Fruit fly (Drosophila melanogaster) whole organism, embryonic: Measurements from ENCODE around the gene CG31268.

Experiments
- Adf1 ChIP-seq: fragments of 200-800 bp; sonication (Bioruptor generic); IDR thresholded peaks from 2 replicates; pipeline ENCODE4 v1.3.6; 2022; ENCODE audit warnings: missing biosample characterization, missing genetic modification characterization
- Awh ChIP-seq: fragments of 200-800 bp; sonication (Bioruptor generic); IDR thresholded peaks from 2 replicates; pipeline ENCODE4, ENCODE4 v1.3.6; 2022; ENCODE audit warnings: missing biosample characterization, missing genetic modification characterization
- BEAF-32 ChIP-seq: fragments of 200-800 bp; sonication (Bioruptor generic); optimal IDR thresholded peaks from 3 replicates; lab custom pipeline; 2017; ENCODE audit warnings: missing biosample characterization, missing genetic modification characterization, mild to moderate bottlenecking, moderate library complexity, missing genetic modification reagents
- BtbVII ChIP-seq: fragments of 200-800 bp; sonication (Bioruptor generic); optimal IDR thresholded peaks from 3 replicates; lab custom pipeline; 2017; ENCODE audit warnings: missing biosample characterization, mild to moderate bottlenecking, missing genetic modification characterization
- CG10321 ChIP-seq: fragments of 200-800 bp; sonication (Bioruptor generic); IDR thresholded peaks from 2 replicates; pipeline ENCODE4 v1.3.6; 2022; ENCODE audit warnings: missing biosample characterization, missing genetic modification characterization
- CG10543 ChIP-seq: fragments of 200-800 bp; sonication (Bioruptor generic); optimal IDR thresholded peaks from 3 replicates; lab custom pipeline; 2017; ENCODE audit warnings: missing biosample characterization, mild to moderate bottlenecking, missing genetic modification characterization, moderate library complexity
- CG10979 ChIP-seq: fragments of 200-800 bp; sonication (Bioruptor generic); optimal IDR thresholded peaks from 2 replicates; lab custom pipeline; 2018; ENCODE audit warnings: missing biosample characterization, mild to moderate bottlenecking, missing genetic modification characterization, moderate library complexity
- CG12659 ChIP-seq: fragments of 200-800 bp; sonication (Bioruptor generic); optimal IDR thresholded peaks from 3 replicates; lab custom pipeline; 2017; ENCODE audit warnings: mild to moderate bottlenecking, missing biosample characterization, missing genetic modification reagents, missing genetic modification characterization
- CG14860 ChIP-seq: fragments of 200-800 bp; sonication (Bioruptor generic); IDR thresholded peaks from 3 replicates; pipeline ENCODE4 v1.3.6; 2022; ENCODE audit warnings: missing biosample characterization, missing genetic modification characterization; ENCODE audit not compliant: partially characterized antibody
- CG14965 ChIP-seq: fragments of 200-800 bp; sonication (Bioruptor generic); optimal IDR thresholded peaks from 2 replicates; lab custom pipeline; 2016; ENCODE audit warnings: missing biosample characterization, missing genetic modification characterization, borderline replicate concordance
- CG1603 ChIP-seq: fragments of 200-800 bp; sonication (Bioruptor generic); optimal IDR thresholded peaks from 2 replicates; lab custom pipeline; 2019; ENCODE audit warnings: missing biosample characterization, mild to moderate bottlenecking, missing genetic modification characterization, moderate library complexity
- CG16815 ChIP-seq: fragments of 200-800 bp; sonication (Bioruptor generic); optimal IDR thresholded peaks from 3 replicates; lab custom pipeline; 2017; ENCODE audit warnings: missing biosample characterization, mild to moderate bottlenecking, missing genetic modification characterization
- CG17802 ChIP-seq: fragments of 200-800 bp; sonication (Bioruptor generic); optimal IDR thresholded peaks from 2 replicates; lab custom pipeline; 2018; ENCODE audit warnings: missing biosample characterization, mild to moderate bottlenecking, missing genetic modification characterization, moderate library complexity
- CG18262 ChIP-seq: fragments of 200-800 bp; optimal IDR thresholded peaks from 3 replicates; lab custom pipeline; 2019; ENCODE audit warnings: missing biosample characterization, mild to moderate bottlenecking, missing genetic modification characterization, moderate library complexity
- CG18599 ChIP-seq: fragments of 200-800 bp; sonication (Bioruptor generic); optimal IDR thresholded peaks from 3 replicates; lab custom pipeline; 2017; ENCODE audit warnings: missing biosample characterization, missing genetic modification characterization, mild to moderate bottlenecking, moderate library complexity, missing genetic modification reagents
- CG32767 ChIP-seq: fragments of 200-800 bp; sonication (Bioruptor generic); IDR thresholded peaks from 2 replicates; pipeline ENCODE4 v1.3.6; 2022; ENCODE audit warnings: missing biosample characterization, missing genetic modification characterization
- CG34376 ChIP-seq: fragments of 200-800 bp; sonication (Bioruptor generic); optimal IDR thresholded peaks from 2 replicates; lab custom pipeline; 2018; ENCODE audit warnings: missing biosample characterization, mild to moderate bottlenecking, missing genetic modification characterization
- CG7786 ChIP-seq: fragments of 200-800 bp; sonication (Bioruptor generic); optimal IDR thresholded peaks from 2 replicates; lab custom pipeline; 2016; ENCODE audit warnings: missing biosample characterization, missing genetic modification characterization
- CG7987 ChIP-seq: fragments of 200-800 bp; sonication (Bioruptor generic); optimal IDR thresholded peaks from 2 replicates; lab custom pipeline; 2018; ENCODE audit warnings: missing biosample characterization, mild to moderate bottlenecking, missing genetic modification characterization, moderate library complexity
- CG8478 ChIP-seq: fragments of >200 bp; optimal IDR thresholded peaks from 2 replicates; lab custom pipeline; 2018
- CG8924 ChIP-seq: fragments of 200-800 bp; optimal IDR thresholded peaks from 3 replicates; lab custom pipeline; 2019; ENCODE audit warnings: missing biosample characterization, mild to moderate bottlenecking, missing genetic modification characterization, moderate library complexity
- CG9817 ChIP-seq: fragments of 200-800 bp; sonication (Bioruptor generic); optimal IDR thresholded peaks from 2 replicates; lab custom pipeline; 2018; ENCODE audit warnings: missing biosample characterization, mild to moderate bottlenecking, missing genetic modification characterization, moderate library complexity
- Camta ChIP-seq: fragments of 200-800 bp; sonication (Bioruptor generic); optimal IDR thresholded peaks from 2 replicates; lab custom pipeline; 2016; ENCODE audit warnings: missing biosample characterization, missing genetic modification characterization
- Dip3 ChIP-seq: fragments of 200-800 bp; sonication (Bioruptor generic); optimal IDR thresholded peaks from 3 replicates; lab custom pipeline; 2016; ENCODE audit warnings: missing biosample characterization, missing genetic modification characterization
- Eip74EF ChIP-seq, 2 experiments: fragments of 200-800 bp in 1 of 2; fragments of >200 bp in 1 of 2; sonication (Bioruptor generic) in 1 of 2; optimal IDR thresholded peaks; 2 replicates each; lab custom pipeline; 2017 to 2019; ENCODE audit warnings: missing biosample characterization in 2 of 2, missing genetic modification characterization in 2 of 2, mild to moderate bottlenecking in 1 of 2, moderate library complexity in 1 of 2
- Ets97D ChIP-seq: fragments of 200-800 bp; sonication (Bioruptor generic); optimal IDR thresholded peaks from 3 replicates; lab custom pipeline; 2016; ENCODE audit warnings: missing biosample characterization, missing genetic modification characterization
- Fer2 ChIP-seq: fragments of 200-800 bp; sonication (Bioruptor generic); optimal IDR thresholded peaks from 2 replicates; lab custom pipeline; 2018; ENCODE audit warnings: missing biosample characterization, mild to moderate bottlenecking, missing genetic modification characterization, moderate library complexity
- H2.0 ChIP-seq: fragments of 200-800 bp; sonication (Bioruptor generic); IDR thresholded peaks from 2 replicates; pipeline ENCODE4 v1.3.6; 2022; ENCODE audit warnings: missing biosample characterization, missing genetic modification characterization
- Med ChIP-seq: fragments of 200-800 bp; sonication (Bioruptor generic); peaks from one replicate; lab custom pipeline; 2016; ENCODE audit warnings: missing biosample characterization, missing genetic modification characterization, mild to moderate bottlenecking, inconsistent platforms, moderate library complexity
- NC2β ChIP-seq: fragments of 200-800 bp; sonication (Bioruptor generic); optimal IDR thresholded peaks from 2 replicates; lab custom pipeline; 2016; ENCODE audit warnings: missing biosample characterization, missing genetic modification characterization
- ara ChIP-seq: fragments of 200-800 bp; sonication (Bioruptor generic); IDR thresholded peaks from 2 replicates; pipeline ENCODE4 v1.3.6; 2022; ENCODE audit warnings: missing biosample characterization, missing genetic modification characterization
- az2 ChIP-seq: fragments of 200-800 bp; sonication (Bioruptor generic); optimal IDR thresholded peaks from 3 replicates; lab custom pipeline; 2016; ENCODE audit warnings: missing biosample characterization, missing genetic modification characterization
- bbx ChIP-seq: fragments of 200-800 bp; sonication (Bioruptor generic); IDR thresholded peaks from 2 replicates; pipeline ENCODE4 v1.3.6; 2022; ENCODE audit warnings: missing biosample characterization, missing genetic modification characterization; ENCODE audit not compliant: partially characterized antibody
- bigmax ChIP-seq: fragments of 200-800 bp; sonication (Bioruptor generic); optimal IDR thresholded peaks from 2 replicates; lab custom pipeline; 2018; ENCODE audit warnings: missing biosample characterization, mild to moderate bottlenecking, missing genetic modification characterization
- crol ChIP-seq: fragments of 200-800 bp; sonication (Bioruptor generic); IDR thresholded peaks from 2 replicates; pipeline ENCODE4 v1.3.6; 2022; ENCODE audit warnings: missing biosample characterization, missing genetic modification characterization
- dati ChIP-seq: fragments of 200-800 bp; sonication (Bioruptor generic); IDR thresholded peaks from 2 replicates; pipeline ENCODE4 v1.3.6; 2022; ENCODE audit warnings: missing biosample characterization, missing genetic modification characterization
- disco-r ChIP-seq: fragments of 200-800 bp; sonication (Bioruptor generic); optimal IDR thresholded peaks from 2 replicates; lab custom pipeline; 2016; ENCODE audit warnings: missing biosample characterization, missing genetic modification characterization
- eve ChIP-seq, 2 experiments: fragments of >200 bp; optimal IDR thresholded peaks; 2 replicates each; lab custom pipeline; 2017; ENCODE audit warnings: missing biosample characterization in 2 of 2, missing genetic modification characterization in 2 of 2
- ewg ChIP-seq: fragments of 200-800 bp; sonication (Bioruptor generic); optimal IDR thresholded peaks from 3 replicates; lab custom pipeline; 2017; ENCODE audit warnings: mild to moderate bottlenecking, missing biosample characterization, missing genetic modification reagents, missing genetic modification characterization
- exex ChIP-seq: fragments of 200-800 bp; sonication (Bioruptor generic); optimal IDR thresholded peaks from 4 replicates; lab custom pipeline; 2018; ENCODE audit warnings: missing biosample characterization, mild to moderate bottlenecking, missing genetic modification characterization, moderate library complexity
- ftz-f1 ChIP-seq: fragments of 200-800 bp; sonication (Bioruptor generic); optimal IDR thresholded peaks from 2 replicates; lab custom pipeline; 2016; ENCODE audit warnings: missing biosample characterization, missing genetic modification characterization
- grau ChIP-seq: fragments of 200-800 bp; optimal IDR thresholded peaks from 3 replicates; lab custom pipeline; 2019; ENCODE audit warnings: missing biosample characterization, mild to moderate bottlenecking, missing genetic modification characterization, moderate library complexity
- gro ChIP-seq: fragments of 200-800 bp; sonication (Bioruptor generic); optimal IDR thresholded peaks from 2 replicates; lab custom pipeline; 2016; ENCODE audit warnings: missing biosample characterization, missing genetic modification characterization
- hbn ChIP-seq: fragments of 200-800 bp; sonication (Bioruptor generic); IDR thresholded peaks from 2 replicates; pipeline ENCODE4 v1.3.6; 2022; ENCODE audit warnings: missing biosample characterization, missing genetic modification characterization; ENCODE audit not compliant: partially characterized antibody
- mirr ChIP-seq: fragments of 200-800 bp; sonication (Bioruptor generic); optimal IDR thresholded peaks from 3 replicates; lab custom pipeline; 2018; ENCODE audit warnings: missing biosample characterization, mild to moderate bottlenecking, missing genetic modification characterization
- rib ChIP-seq: fragments of 200-800 bp; sonication (Bioruptor generic); IDR thresholded peaks from 2 replicates; pipeline ENCODE4 v1.3.6; 2022; ENCODE audit warnings: missing biosample characterization, missing genetic modification characterization
- sim ChIP-seq: fragments of 200-800 bp; sonication (Bioruptor generic); IDR thresholded peaks from 2 replicates; pipeline ENCODE4 v1.3.6; 2022; ENCODE audit warnings: missing biosample characterization, missing genetic modification characterization
- ttk ChIP-seq: fragments of 200-800 bp; sonication (Bioruptor generic); IDR thresholded peaks from 2 replicates; pipeline ENCODE4 v2.1.2; 2022; ENCODE audit warnings: missing biosample characterization, missing genetic modification characterization
- twi ChIP-seq: fragments of 200-800 bp; optimal IDR thresholded peaks from 2 replicates; lab custom pipeline; 2019; ENCODE audit warnings: missing biosample characterization, mild to moderate bottlenecking, missing genetic modification characterization, moderate library complexity
- unpg ChIP-seq: fragments of 200-800 bp; sonication (Bioruptor generic); optimal IDR thresholded peaks from 3 replicates; lab custom pipeline; 2018; ENCODE audit warnings: missing biosample characterization, mild to moderate bottlenecking, missing genetic modification characterization, moderate library complexity

CG31268 gene

DNA sequence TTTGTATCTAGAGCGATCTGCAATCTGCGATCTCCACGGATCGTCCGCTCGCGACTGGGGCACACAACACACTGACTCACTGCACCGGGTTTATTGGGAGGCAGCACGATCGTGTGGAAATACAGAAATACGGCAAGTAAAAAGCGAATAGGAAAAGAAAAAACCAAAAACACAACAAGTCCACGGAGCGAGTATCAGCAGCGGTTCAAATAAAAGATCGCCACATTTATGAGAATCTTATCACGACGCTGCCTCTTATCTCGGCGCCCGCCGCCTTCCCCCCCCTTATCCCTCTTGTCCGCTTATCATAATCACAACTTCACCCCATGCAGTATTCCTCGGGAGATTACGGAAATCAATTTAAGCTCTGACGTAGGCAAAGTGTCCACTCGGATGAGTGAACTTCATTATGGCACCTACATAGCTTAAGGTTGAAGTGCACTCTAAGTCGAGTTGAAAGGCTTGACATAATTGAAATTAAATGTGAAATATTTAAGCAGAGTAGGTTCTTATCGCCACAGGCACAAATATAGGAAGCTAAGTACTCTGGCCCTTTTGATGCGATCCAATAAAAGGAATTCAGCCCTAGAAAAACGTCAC lies 49.4 kb upstream of the CG31268 start, which contains the start of gene AhcyL2 (continued):
- no peak for TF ChIP-seq CG14965
- no peak for TF ChIP-seq bigmax (GFP tag; lab: Kevin White, UChicago)
- TF ChIP-seq crol (GFP tag; lab: Robert Waterston, UW) = peak; percentile 93
- TF ChIP-seq CG17802 (tag; lab: Kevin White, UChicago) = no peak
- TF ChIP-seq az2 = no peak
- TF ChIP-seq bbx (GFP tag; lab: Robert Waterston, UW) = no peak
- no peak for TF ChIP-seq CG14860 (GFP tag; lab: Robert Waterston, UW)
- TF ChIP-seq H2.0 (GFP tag; lab: Robert Waterston, UW) = no peak
- no peak for TF ChIP-seq CG32767 (GFP tag; lab: Robert Waterston, UW)
- TF ChIP-seq Eip74EF (GFP tag; optimal IDR thresholded peaks at IDR 0.05; lab: Kevin White, UChicago) = peak in 1 of 2 experiments; percentile 19
- no peak for TF ChIP-seq Camta (GFP tag; lab: Kevin White, UChicago)
- no peak for TF ChIP-seq Dip3 (GFP tag; lab: Kevin White, UChicago)
- TF ChIP-seq mirr (GFP tag; lab: Kevin White, UChicago) = peak; percentile 87
- TF ChIP-seq Med = peak; percentile 47
- no peak for TF ChIP-seq ara (GFP tag; lab: Robert Waterston, UW)
- TF ChIP-seq rib (GFP tag; lab: Robert Waterston, UW) = no peak
- peak; percentile 67 for TF ChIP-seq BtbVII (GFP tag; lab: Kevin White, UChicago)
- TF ChIP-seq Adf1 = peak; percentile 76; the same call in 1 of the 2 replicates
- peak; percentile 58 for TF ChIP-seq gro (GFP tag; lab: Kevin White, UChicago)
- no peak for TF ChIP-seq twi
- TF ChIP-seq sim (GFP tag; lab: Robert Waterston, UW) = no peak
- TF ChIP-seq ftz-f1 = no peak
- no peak; the same call in 1 of the 2 replicates for TF ChIP-seq ttk (GFP tag; lab: Robert Waterston, UW)
- TF ChIP-seq CG12659 (GFP tag; lab: Kevin White, UChicago) = no peak
- no peak for TF ChIP-seq CG8478 (lab: Kevin White, UChicago)
- TF ChIP-seq CG1603 (tag; lab: Kevin White, UChicago) = no peak
- TF ChIP-seq Awh (GFP tag; lab: Robert Waterston, UW) = no peak
- TF ChIP-seq CG18599 (GFP tag; lab: Kevin White, UChicago) = peak; percentile 14
- TF ChIP-seq Fer2 (tag; lab: Kevin White, UChicago) = no peak
- no peak for TF ChIP-seq CG16815
- no peak for TF ChIP-seq CG10321 (GFP tag; lab: Robert Waterston, UW)
- no peak for TF ChIP-seq CG18262 (tag; lab: Kevin White, UChicago)
- TF ChIP-seq grau (tag; lab: Kevin White, UChicago) = peak; percentile 59
- peak; percentile 91 for TF ChIP-seq CG34376
- peak; percentile 98 for TF ChIP-seq exex (tag; lab: Kevin White, UChicago)
- no peak for TF ChIP-seq CG7786 (GFP tag; lab: Kevin White, UChicago)
- TF ChIP-seq ewg (GFP tag; lab: Kevin White, UChicago) = no peak
- no peak for TF ChIP-seq CG8924 (tag; lab: Kevin White, UChicago)
- no peak for TF ChIP-seq dati (GFP tag; lab: Robert Waterston, UW)
- TF ChIP-seq NC2β = no peak
- TF ChIP-seq unpg (GFP tag; lab: Kevin White, UChicago) = no peak
- TF ChIP-seq Ets97D = no peak
- TF ChIP-seq CG9817 (tag; lab: Kevin White, UChicago) = no peak
- no peak for TF ChIP-seq BEAF-32 (GFP tag; lab: Kevin White, UChicago)
- TF ChIP-seq CG7987 (GFP tag; lab: Kevin White, UChicago) = peak; percentile 87
- TF ChIP-seq hbn (GFP tag; lab: Robert Waterston, UW) = no peak
- no peak for TF ChIP-seq disco-r
- peak in 1 of 2 experiments; percentile 27 for TF ChIP-seq eve (GFP tag; optimal IDR thresholded peaks at IDR 0.05; lab: Kevin White, UChicago)
- TF ChIP-seq CG10543 (GFP tag; lab: Kevin White, UChicago) = peak; percentile 88
- no peak for TF ChIP-seq CG10979 (tag; lab: Kevin White, UChicago)
